Worm (Caenorhabditis elegans): ENCODE data around the gene dct-19.

ce11 chrIV:12915479-12915878, 27.3 kb upstream of the dct-19 start, which contains the start of gene srz-15:
- TF ChIP-seq ztf-29 (GFP tag; IDR thresholded peaks at IDR 0.05) = no peak
- no peak for TF ChIP-seq ref-1 (GFP tag; conservative IDR thresholded peaks at IDR 0.05)
- TF ChIP-seq klf-2 (GFP tag; conservative IDR thresholded peaks at IDR 0.05) = no peak
- TF ChIP-seq cog-1 (tag; optimal IDR thresholded peaks at IDR 0.05) = no peak

Data from whole organism, midembryonic.